Fruit fly (Drosophila melanogaster): ENCODE data around the gene hzg.

Gene hzg

dm6 chr3L:16046387-16047066 lies 42.0 kb upstream of the hzg start (continued):
- TF ChIP-seq Awh (GFP tag; IDR thresholded peaks at IDR 0.05), result 0 out of 2 replicates have a peak, but pooled peaks have one; percentile 8
- peak; percentile 92 for TF ChIP-seq Med (GFP tag)
- TF ChIP-seq cato (GFP tag; optimal IDR thresholded peaks at IDR 0.05; ENCODE audit: borderline replicate concordance), result no peak
- no peak for TF ChIP-seq CG4854 (GFP tag; optimal IDR thresholded peaks at IDR 0.05)
- peak; percentile 2 for TF ChIP-seq HLHmδ (GFP tag; optimal IDR thresholded peaks at IDR 0.05)
- no peak for TF ChIP-seq CG14710 (tag; optimal IDR thresholded peaks at IDR 0.05)
- TF ChIP-seq tin (GFP tag; optimal IDR thresholded peaks at IDR 0.05), result no peak
- TF ChIP-seq bab2 (GFP tag; optimal IDR thresholded peaks at IDR 0.05), result no peak
- TF ChIP-seq gsb-n (tag; optimal IDR thresholded peaks at IDR 0.05), result peak; percentile 47
- TF ChIP-seq CG11560 (tag; IDR thresholded peaks at IDR 0.05), result no peak
- TF ChIP-seq CG9215 (GFP tag; IDR thresholded peaks at IDR 0.05), result no peak
- TF ChIP-seq CG10274 (GFP tag; optimal IDR thresholded peaks at IDR 0.05), result no peak
- peak; percentile 51 for TF ChIP-seq CG4360 (GFP tag; IDR thresholded peaks at IDR 0.05)
- TF ChIP-seq CG11093 (GFP tag; IDR thresholded peaks at IDR 0.05), result no peak
- TF ChIP-seq p53 (GFP tag; optimal IDR thresholded peaks at IDR 0.05), result no peak
- no peak for TF ChIP-seq CG10462 (GFP tag; optimal IDR thresholded peaks at IDR 0.05)
- TF ChIP-seq Kr (GFP tag; optimal IDR thresholded peaks at IDR 0.05), result no peak
- no peak for TF ChIP-seq CG1233 (GFP tag; optimal IDR thresholded peaks at IDR 0.05)
- 0 out of 2 replicates have a peak, but pooled peaks have one; percentile 27 for TF ChIP-seq Bgb (GFP tag; IDR thresholded peaks at IDR 0.05; ENCODE audit: partially characterized antibody)
- no peak for TF ChIP-seq pzg (GFP tag; optimal IDR thresholded peaks at IDR 0.05)
- no peak for TF ChIP-seq bcd (GFP tag; optimal IDR thresholded peaks at IDR 0.05)
- TF ChIP-seq CG7556 (GFP tag; optimal IDR thresholded peaks at IDR 0.05), result no peak
- TF ChIP-seq fd64A (GFP tag; optimal IDR thresholded peaks at IDR 0.05), result peak; percentile 22
- peak; percentile 47 for TF ChIP-seq CG10431 (GFP tag; optimal IDR thresholded peaks at IDR 0.05)
- TF ChIP-seq CG1792 (GFP tag; optimal IDR thresholded peaks at IDR 0.05), result no peak
- TF ChIP-seq Mes4 (GFP tag; optimal IDR thresholded peaks at IDR 0.05), result peak; percentile 44
- TF ChIP-seq CG13123 (GFP tag; optimal IDR thresholded peaks at IDR 0.05), result no peak
- no peak for TF ChIP-seq kay (GFP tag; optimal IDR thresholded peaks at IDR 0.05)
- TF ChIP-seq CG2120 (GFP tag; optimal IDR thresholded peaks at IDR 0.05), result no peak
- TF ChIP-seq CG34422 (GFP tag; IDR thresholded peaks at IDR 0.05), result peak; percentile 44; the same call in 1 of the 3 replicates
- no peak for TF ChIP-seq run (tag; optimal IDR thresholded peaks at IDR 0.05)
- TF ChIP-seq Lim3 (GFP tag; IDR thresholded peaks at IDR 0.05), result no peak
- TF ChIP-seq B-H1 (GFP tag; IDR thresholded peaks at IDR 0.05), result no peak; the same call in 2 of the 3 replicates
- TF ChIP-seq so (GFP tag; IDR thresholded peaks at IDR 0.05), result peak; percentile 24; the same call in 1 of the 3 replicates
- TF ChIP-seq Ravus (GFP tag; IDR thresholded peaks at IDR 0.05), result no peak
- no peak for TF ChIP-seq sim (GFP tag; IDR thresholded peaks at IDR 0.05)
- TF ChIP-seq onecut (GFP tag; IDR thresholded peaks at IDR 0.05), result peak; percentile 67
- TF ChIP-seq dmrt99B (tag; optimal IDR thresholded peaks at IDR 0.05), result no peak
- no peak for TF ChIP-seq toy (GFP tag; IDR thresholded peaks at IDR 0.05)
- TF ChIP-seq Blimp-1 (GFP tag; optimal IDR thresholded peaks at IDR 0.05), result no peak
- peak; percentile 14 for TF ChIP-seq NC2β (GFP tag; optimal IDR thresholded peaks at IDR 0.05)
- TF ChIP-seq NC2α (GFP tag; optimal IDR thresholded peaks at IDR 0.05), result no peak
- no peak for TF ChIP-seq CG16815 (GFP tag; optimal IDR thresholded peaks at IDR 0.05)
- no peak for TF ChIP-seq CG16779 (GFP tag; IDR thresholded peaks at IDR 0.05)
- no peak for TF ChIP-seq croc (GFP tag; conservative IDR thresholded peaks at IDR 0.05)
- peak; percentile 4 for TF ChIP-seq Nf-YC (tag; optimal IDR thresholded peaks at IDR 0.05)
- TF ChIP-seq CG11085 (GFP tag; IDR thresholded peaks at IDR 0.05), result no peak
- TF ChIP-seq CG14667 (GFP tag; IDR thresholded peaks at IDR 0.05), result no peak
- no peak for TF ChIP-seq slbo (GFP tag; IDR thresholded peaks at IDR 0.05)
- no peak for TF ChIP-seq CG8478 (optimal IDR thresholded peaks at IDR 0.05)
- TF ChIP-seq CG18599 (GFP tag; optimal IDR thresholded peaks at IDR 0.05), result peak; percentile 37
